Fruit fly (Drosophila melanogaster) whole organism, embryonic: Measurements from ENCODE around the gene Fcp3C.

Experiments used
- Asciz ChIP-seq: fragments of 200-800 bp; sonication (Bioruptor generic); optimal IDR thresholded peaks from 2 replicates; lab custom pipeline; 2017; ENCODE audit warnings: missing biosample characterization, mild to moderate bottlenecking, missing genetic modification characterization, missing genetic modification reagents
- BEAF-32 ChIP-seq: fragments of 200-800 bp; sonication (Bioruptor generic); optimal IDR thresholded peaks from 3 replicates; lab custom pipeline; 2017; ENCODE audit warnings: missing biosample characterization, missing genetic modification characterization, mild to moderate bottlenecking, moderate library complexity, missing genetic modification reagents
- BtbVII ChIP-seq: fragments of 200-800 bp; sonication (Bioruptor generic); optimal IDR thresholded peaks from 3 replicates; lab custom pipeline; 2017; ENCODE audit warnings: missing biosample characterization, mild to moderate bottlenecking, missing genetic modification characterization
- C15 ChIP-seq: fragments of 200-800 bp; sonication (Bioruptor generic); IDR thresholded peaks from 3 replicates; pipeline ENCODE4 v1.3.6; 2022; ENCODE audit warnings: missing biosample characterization, missing genetic modification characterization
- CG10565 ChIP-seq: fragments of 200-800 bp; sonication (Bioruptor generic); optimal IDR thresholded peaks from 3 replicates; lab custom pipeline; 2016; ENCODE audit warnings: missing biosample characterization, mild to moderate bottlenecking, missing genetic modification characterization
- CG12659 ChIP-seq: fragments of 200-800 bp; sonication (Bioruptor generic); optimal IDR thresholded peaks from 3 replicates; lab custom pipeline; 2017; ENCODE audit warnings: mild to moderate bottlenecking, missing biosample characterization, missing genetic modification reagents, missing genetic modification characterization
- CG13424 ChIP-seq: fragments of 200-800 bp; sonication (Bioruptor generic); optimal IDR thresholded peaks from 2 replicates; lab custom pipeline; 2019; ENCODE audit warnings: missing biosample characterization, mild to moderate bottlenecking, missing genetic modification characterization, moderate library complexity
- CG13775 ChIP-seq: fragments of 200-800 bp; sonication (Bioruptor generic); optimal IDR thresholded peaks from 3 replicates; lab custom pipeline; 2017; ENCODE audit warnings: missing biosample characterization, mild to moderate bottlenecking, missing genetic modification characterization
- CG15073 ChIP-seq: fragments of 200-800 bp; sonication (Bioruptor generic); optimal IDR thresholded peaks from 2 replicates; lab custom pipeline; 2016; ENCODE audit warnings: missing biosample characterization, missing genetic modification characterization
- CG15269 ChIP-seq: fragments of 200-800 bp; sonication (Bioruptor generic); optimal IDR thresholded peaks from 2 replicates; lab custom pipeline; 2018; ENCODE audit warnings: missing biosample characterization, mild to moderate bottlenecking, missing genetic modification characterization, moderate library complexity
- CG15479 ChIP-seq: fragments of 200-800 bp; sonication (Bioruptor generic); optimal IDR thresholded peaks from 3 replicates; lab custom pipeline; 2019; ENCODE audit warnings: missing biosample characterization, mild to moderate bottlenecking, missing genetic modification characterization, moderate library complexity
- CG15514 ChIP-seq: fragments of 200-800 bp; sonication (Bioruptor generic); optimal IDR thresholded peaks from 3 replicates; lab custom pipeline; 2017; ENCODE audit warnings: missing biosample characterization, missing genetic modification characterization, mild to moderate bottlenecking, moderate library complexity, missing genetic modification reagents
- CG15696 ChIP-seq: fragments of 200-800 bp; sonication (Bioruptor generic); optimal IDR thresholded peaks from 2 replicates; lab custom pipeline; 2019; ENCODE audit warnings: missing biosample characterization, mild to moderate bottlenecking, missing genetic modification characterization, moderate library complexity
- CG16813 ChIP-seq: fragments of 200-800 bp; sonication (Bioruptor generic); IDR thresholded peaks from 3 replicates; pipeline ENCODE4 v1.3.6; 2022; ENCODE audit warnings: missing biosample characterization, missing genetic modification characterization; ENCODE audit not compliant: partially characterized antibody
- CG2202 ChIP-seq: fragments of 200-800 bp; sonication (Bioruptor generic); optimal IDR thresholded peaks from 2 replicates; lab custom pipeline; 2018; ENCODE audit warnings: missing biosample characterization, mild to moderate bottlenecking, missing genetic modification characterization
- CG2678 ChIP-seq: fragments of 200-800 bp; sonication (Bioruptor generic); optimal IDR thresholded peaks from 3 replicates; lab custom pipeline; 2019; ENCODE audit warnings: missing biosample characterization, mild to moderate bottlenecking, missing genetic modification characterization, moderate library complexity
- CG31224 ChIP-seq: fragments of 200-800 bp; sonication (Bioruptor generic); IDR thresholded peaks from 2 replicates; pipeline ENCODE4 v1.3.6; 2022; ENCODE audit warnings: missing biosample characterization, missing genetic modification characterization
- CG33557 ChIP-seq: fragments of 200-800 bp; sonication (Bioruptor generic); optimal IDR thresholded peaks from 2 replicates; lab custom pipeline; 2019; ENCODE audit warnings: missing biosample characterization, mild to moderate bottlenecking, missing genetic modification characterization, moderate library complexity
- CG3838 ChIP-seq: fragments of 200-800 bp; sonication (Bioruptor generic); optimal IDR thresholded peaks from 3 replicates; lab custom pipeline; 2016; ENCODE audit warnings: missing biosample characterization, missing genetic modification characterization
- CG4328 ChIP-seq: fragments of 200-800 bp; sonication (Bioruptor generic); optimal IDR thresholded peaks from 3 replicates; lab custom pipeline; 2017; ENCODE audit warnings: missing biosample characterization, missing genetic modification reagents, missing genetic modification characterization
- CG5180 ChIP-seq: fragments of 200-800 bp; sonication (Bioruptor generic); optimal IDR thresholded peaks from 3 replicates; lab custom pipeline; 2017; ENCODE audit warnings: missing biosample characterization, missing genetic modification characterization, mild to moderate bottlenecking, moderate library complexity, missing genetic modification reagents
- CG5245 ChIP-seq: fragments of 200-800 bp; sonication (Bioruptor generic); optimal IDR thresholded peaks from 3 replicates; lab custom pipeline; 2016; ENCODE audit warnings: missing biosample characterization, missing genetic modification characterization
- CG7271 ChIP-seq: fragments of 200-800 bp; sonication (Bioruptor generic); optimal IDR thresholded peaks from 2 replicates; lab custom pipeline; 2018; ENCODE audit warnings: missing biosample characterization, mild to moderate bottlenecking, missing genetic modification characterization, moderate library complexity
- Dfd ChIP-seq, 2 experiments: fragments of >200 bp; optimal IDR thresholded peaks; 2 replicates each; lab custom pipeline; 2017; ENCODE audit warnings: missing biosample characterization in 2 of 2, missing genetic modification characterization in 2 of 2
- Dip2 ChIP-seq: fragments of 200-800 bp; sonication (Bioruptor generic); IDR thresholded peaks from 2 replicates; pipeline ENCODE4 v1.3.6; 2022; ENCODE audit warnings: missing biosample characterization, missing genetic modification characterization
- HHEX ChIP-seq: fragments of 200-800 bp; sonication (Bioruptor generic); optimal IDR thresholded peaks from 3 replicates; lab custom pipeline; 2017; ENCODE audit warnings: missing biosample characterization, mild to moderate bottlenecking, missing genetic modification characterization, missing genetic modification reagents
- Hmr ChIP-seq: fragments of 200-800 bp; sonication (Bioruptor generic); optimal IDR thresholded peaks from 3 replicates; lab custom pipeline; 2017; ENCODE audit warnings: mild to moderate bottlenecking, missing biosample characterization, missing genetic modification reagents, missing genetic modification characterization
- Oli ChIP-seq: fragments of 200-800 bp; sonication (Bioruptor generic); optimal IDR thresholded peaks from 2 replicates; lab custom pipeline; 2018; ENCODE audit warnings: missing biosample characterization, mild to moderate bottlenecking, missing genetic modification characterization, moderate library complexity
- Pdp1 ChIP-seq, 2 experiments: fragments of 200-800 bp; sonication (Bioruptor generic); optimal IDR thresholded peaks; 3 replicates each; lab custom pipeline; 2016; ENCODE audit warnings: missing biosample characterization in 2 of 2, missing genetic modification characterization in 2 of 2, mild to moderate bottlenecking in 1 of 2, moderate library complexity in 1 of 2
- TFAM ChIP-seq: fragments of 200-800 bp; sonication (Bioruptor generic); optimal IDR thresholded peaks from 2 replicates; lab custom pipeline; 2017; ENCODE audit warnings: missing biosample characterization, missing genetic modification characterization, inconsistent platforms
- Tbp ChIP-seq: fragments of >200 bp; optimal IDR thresholded peaks from 2 replicates; lab custom pipeline; 2018; ENCODE audit warnings: missing biosample characterization, missing genetic modification characterization
- Xbp1 ChIP-seq: fragments of 200-800 bp; sonication (Bioruptor generic); optimal IDR thresholded peaks from 3 replicates; lab custom pipeline; 2016; ENCODE audit warnings: missing biosample characterization, mild to moderate bottlenecking, missing genetic modification characterization
- aop ChIP-seq: fragments of 200-800 bp; sonication (Bioruptor generic); IDR thresholded peaks from 2 replicates; pipeline ENCODE4 v1.3.6; 2022; ENCODE audit warnings: missing biosample characterization, missing genetic modification characterization
- caup ChIP-seq: fragments of 200-800 bp; sonication (Bioruptor generic); optimal IDR thresholded peaks from 3 replicates; lab custom pipeline; 2017; ENCODE audit warnings: missing biosample characterization, mild to moderate bottlenecking, missing genetic modification characterization, moderate library complexity; ENCODE audit not compliant: severe bottlenecking
- ci ChIP-seq: fragments of 200-800 bp; sonication (Bioruptor generic); IDR thresholded peaks from 3 replicates; pipeline ENCODE4 v1.3.6; 2022; ENCODE audit warnings: missing biosample characterization, missing genetic modification characterization
- cwo ChIP-seq: fragments of 200-800 bp; sonication (Bioruptor generic); optimal IDR thresholded peaks from 3 replicates; lab custom pipeline; 2017; ENCODE audit warnings: missing biosample characterization, missing genetic modification characterization, mild to moderate bottlenecking, moderate library complexity, missing genetic modification reagents
- dan ChIP-seq: fragments of 200-800 bp; sonication (Bioruptor generic); IDR thresholded peaks from 2 replicates; pipeline ENCODE4 v1.3.6; 2022; ENCODE audit warnings: missing biosample characterization, missing genetic modification characterization
- dm ChIP-seq: fragments of 200-800 bp; sonication (Bioruptor generic); optimal IDR thresholded peaks from 3 replicates; lab custom pipeline; 2016; ENCODE audit warnings: missing biosample characterization, missing genetic modification characterization
- esg ChIP-seq: fragments of 200-800 bp; sonication (Bioruptor generic); conservative IDR thresholded peaks from 2 replicates; pipeline ENCODE4 v1.3.6; 2022; ENCODE audit warnings: missing biosample characterization, missing genetic modification characterization
- fd3F ChIP-seq: fragments of 200-800 bp; sonication (Bioruptor generic); optimal IDR thresholded peaks from 2 replicates; lab custom pipeline; 2018; ENCODE audit warnings: missing biosample characterization, mild to moderate bottlenecking, missing genetic modification characterization, moderate library complexity
- fd64A ChIP-seq: fragments of 200-800 bp; sonication (Bioruptor generic); optimal IDR thresholded peaks from 3 replicates; lab custom pipeline; 2018; ENCODE audit warnings: missing biosample characterization, mild to moderate bottlenecking, missing genetic modification characterization
- ftz-f1 ChIP-seq: fragments of 200-800 bp; sonication (Bioruptor generic); optimal IDR thresholded peaks from 2 replicates; lab custom pipeline; 2016; ENCODE audit warnings: missing biosample characterization, missing genetic modification characterization
- otp ChIP-seq: fragments of 200-800 bp; sonication (Bioruptor generic); IDR thresholded peaks from 3 replicates; pipeline ENCODE4, ENCODE4 v1.3.6; 2022; ENCODE audit warnings: missing biosample characterization, missing genetic modification characterization
- prd ChIP-seq, 3 experiments: fragments of >200 bp in 2 of 3; fragments of 200-800 bp in 1 of 3; sonication (Bioruptor generic) in 1 of 3; optimal IDR thresholded peaks in 2 of 3; IDR thresholded peaks in 1 of 3; 2 replicates in 2 of 3; 3 replicates in 1 of 3; pipeline versions ENCODE4 v1.3.6 to Lab custom; 2017 to 2022; ENCODE audit warnings: missing biosample characterization in 1 of 3, missing genetic modification characterization in 1 of 3
- sens-2 ChIP-seq: fragments of 200-800 bp; sonication (Bioruptor generic); IDR thresholded peaks from 2 replicates; pipeline ENCODE4 v1.3.6; 2022; ENCODE audit warnings: missing biosample characterization, missing genetic modification characterization
- seq ChIP-seq: fragments of 200-800 bp; sonication (Bioruptor generic); IDR thresholded peaks from 2 replicates; pipeline ENCODE4 v1.3.6; 2022; ENCODE audit warnings: missing biosample characterization, missing genetic modification characterization
- tup ChIP-seq: fragments of 200-800 bp; sonication (Bioruptor generic); optimal IDR thresholded peaks from 2 replicates; lab custom pipeline; 2016; ENCODE audit warnings: missing biosample characterization, mild to moderate bottlenecking, missing genetic modification characterization, moderate library complexity

The Fcp3C gene

DNA sequence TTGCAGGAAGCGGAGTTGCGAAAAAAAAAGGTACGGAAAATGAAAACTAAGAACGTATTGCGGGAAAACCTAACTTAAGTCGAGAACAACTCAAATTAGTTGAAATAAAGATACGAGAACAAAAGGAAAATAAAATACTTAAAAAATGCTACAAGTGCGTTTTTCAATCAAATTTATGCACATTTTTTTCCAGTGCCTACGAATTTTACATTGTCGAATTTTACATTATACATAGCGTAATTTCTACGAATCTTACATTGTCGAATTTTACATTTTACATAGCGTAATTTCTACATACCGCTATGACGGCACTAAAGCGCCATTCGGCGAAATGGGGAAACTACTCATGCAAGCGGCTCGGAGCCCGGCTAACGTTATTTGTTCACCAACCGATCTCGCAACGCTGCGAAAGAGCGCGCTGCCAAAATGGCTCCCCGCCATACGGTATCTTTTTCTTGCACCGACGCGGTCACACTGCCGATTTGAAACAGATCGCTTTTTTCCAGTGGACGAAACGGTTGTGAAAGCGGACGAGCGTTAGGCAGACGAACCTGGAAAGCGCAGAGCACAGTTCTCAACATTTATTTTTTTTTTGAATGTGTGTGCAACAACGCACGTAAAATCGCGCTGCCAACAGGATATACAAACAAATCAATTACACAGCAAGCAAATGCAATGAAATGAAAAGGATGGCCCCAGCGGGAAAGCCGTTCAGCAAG is 39.7 kb downstream of the Fcp3C start, which contains the start of gene N (continued):
- TF ChIP-seq Hmr (peak; percentile 88), Pdp1 (GFP tag; optimal IDR thresholded peaks at IDR 0.05; lab: Kevin White, UChicago) (peak in 1 of 2 experiments; percentile 77), ci (GFP tag; lab: Robert Waterston, UW) (peak; percentile 71), fd64A (GFP tag; lab: Kevin White, UChicago) (no peak), BtbVII (GFP tag; lab: Kevin White, UChicago) (no peak), cwo (GFP tag; lab: Kevin White, UChicago) (no peak), otp (GFP tag; lab: Robert Waterston, UW) (no peak), CG31224 (GFP tag; lab: Robert Waterston, UW) (no peak), Dfd (GFP tag; optimal IDR thresholded peaks at IDR 0.05; lab: Kevin White, UChicago) (no peak), CG15696 (tag; lab: Kevin White, UChicago) (peak; percentile 50), CG15479 (GFP tag; lab: Kevin White, UChicago) (peak; percentile 81), tup (GFP tag; lab: Kevin White, UChicago) (peak; percentile 32), CG33557 (GFP tag; lab: Kevin White, UChicago) (no peak), CG5180 (no peak), Asciz (peak; percentile 38), CG2202 (tag; lab: Kevin White, UChicago) (no peak), CG15514 (GFP tag; lab: Kevin White, UChicago) (peak; percentile 77), CG13424 (tag; lab: Kevin White, UChicago) (peak; percentile 7), fd3F (no peak), CG3838 (GFP tag; lab: Kevin White, UChicago) (no peak), CG13775 (GFP tag; lab: Kevin White, UChicago) (no peak), Xbp1 (GFP tag; lab: Kevin White, UChicago) (peak; percentile 49), CG12659 (GFP tag; lab: Kevin White, UChicago) (peak; percentile 37), TFAM (GFP tag; lab: Kevin White, UChicago) (no peak), ftz-f1 (GFP tag; lab: Kevin White, UChicago) (peak; percentile 40), CG10565 (GFP tag; lab: Kevin White, UChicago) (no peak), prd (optimal IDR thresholded peaks at IDR 0.05; lab: Kevin White, UChicago) (no peak), prd (GFP tag; IDR thresholded peaks at IDR 0.05; lab: Robert Waterston, UW) (peak; percentile 38; the same call in 2 of the 3 replicates), esg (GFP tag; lab: Robert Waterston, UW) (peak; percentile 27; the same call in 1 of the 2 replicates), CG16813 (GFP tag; lab: Robert Waterston, UW) (peak; percentile 61), dan (GFP tag; lab: Robert Waterston, UW) (no peak), CG15269 (tag; lab: Kevin White, UChicago) (peak; percentile 56), Dip2 (GFP tag; lab: Robert Waterston, UW) (peak; percentile 34; the same call in 1 of the 2 replicates), Tbp (no peak), dm (peak; percentile 43), seq (no peak), C15 (GFP tag; lab: Robert Waterston, UW) (no peak), CG5245 (GFP tag; lab: Kevin White, UChicago) (peak; percentile 11), CG7271 (tag; lab: Kevin White, UChicago) (peak; percentile 41), Oli (tag; lab: Kevin White, UChicago) (peak; percentile 51), BEAF-32 (GFP tag; lab: Kevin White, UChicago) (peak; percentile 43), sens-2 (GFP tag; lab: Robert Waterston, UW) (no peak), aop (GFP tag; lab: Robert Waterston, UW) (no peak), HHEX (GFP tag; lab: Kevin White, UChicago) (no peak), CG2678 (tag; lab: Kevin White, UChicago) (peak; percentile 41), CG4328 (GFP tag; lab: Kevin White, UChicago) (no peak), caup (GFP tag; lab: Kevin White, UChicago) (peak; percentile 43), CG15073 (GFP tag; lab: Kevin White, UChicago) (no peak)
